Fruit fly (Drosophila melanogaster) whole organism, adult: ENCODE data around the gene CG14229.

Experiments
- CG11617 ChIP-seq: fragments of 200-800 bp; sonication (Bioruptor generic); optimal IDR thresholded peaks from 2 replicates; lab custom pipeline; 2017; ENCODE audit warnings: mild to moderate bottlenecking, missing biosample characterization, missing genetic modification reagents, missing genetic modification characterization
- CG12768 ChIP-seq: fragments of 200-800 bp; sonication (Bioruptor generic); optimal IDR thresholded peaks from 2 replicates; lab custom pipeline; 2017; ENCODE audit warnings: missing biosample characterization, missing genetic modification characterization, mild to moderate bottlenecking, moderate library complexity, missing genetic modification reagents
- CG14711 ChIP-seq: fragments of 200-800 bp; sonication (Bioruptor generic); optimal IDR thresholded peaks from 2 replicates; lab custom pipeline; 2018; ENCODE audit warnings: missing biosample characterization, mild to moderate bottlenecking, missing genetic modification characterization, moderate library complexity
- CG1620 ChIP-seq: fragments of 200-800 bp; sonication (Bioruptor generic); optimal IDR thresholded peaks from 2 replicates; lab custom pipeline; 2016; ENCODE audit warnings: missing biosample characterization, missing genetic modification characterization
- CG33017 ChIP-seq: fragments of 200-800 bp; sonication (Bioruptor generic); optimal IDR thresholded peaks from 2 replicates; lab custom pipeline; 2018; ENCODE audit warnings: missing biosample characterization, mild to moderate bottlenecking, missing genetic modification characterization, moderate library complexity
- CG5204 ChIP-seq: fragments of 200-800 bp; sonication (Bioruptor generic); optimal IDR thresholded peaks from 2 replicates; lab custom pipeline; 2016; ENCODE audit warnings: missing biosample characterization, missing genetic modification characterization
- CG7045 ChIP-seq: fragments of 200-800 bp; sonication (Bioruptor generic); optimal IDR thresholded peaks from 2 replicates; lab custom pipeline; 2017; ENCODE audit warnings: missing biosample characterization, mild to moderate bottlenecking, missing genetic modification characterization
- CG7101 ChIP-seq: fragments of 200-800 bp; sonication (Bioruptor generic); optimal IDR thresholded peaks from 2 replicates; lab custom pipeline; 2018; ENCODE audit warnings: missing biosample characterization, mild to moderate bottlenecking, missing genetic modification characterization, moderate library complexity
- Clk ChIP-seq: fragments of 200-800 bp; sonication (Bioruptor generic); optimal IDR thresholded peaks from 2 replicates; lab custom pipeline; 2017; ENCODE audit warnings: missing biosample characterization, missing genetic modification characterization
- Crg-1 ChIP-seq: fragments of 200-800 bp; sonication (Bioruptor generic); optimal IDR thresholded peaks from 2 replicates; lab custom pipeline; 2016; ENCODE audit warnings: missing biosample characterization, missing genetic modification characterization
- Hr96 ChIP-seq: fragments of 200-800 bp; sonication (Bioruptor generic); optimal IDR thresholded peaks from 2 replicates; lab custom pipeline; 2016; ENCODE audit warnings: missing biosample characterization, missing genetic modification characterization
- Mnt ChIP-seq: fragments of 200-800 bp; sonication (Bioruptor generic); optimal IDR thresholded peaks from 2 replicates; lab custom pipeline; 2016; ENCODE audit warnings: missing biosample characterization, mild to moderate bottlenecking, missing genetic modification characterization
- bab1 ChIP-seq: fragments of 200-800 bp; sonication (Bioruptor generic); optimal IDR thresholded peaks from 3 replicates; lab custom pipeline; 2019; ENCODE audit warnings: missing biosample characterization, mild to moderate bottlenecking, missing genetic modification characterization, moderate library complexity
- cic ChIP-seq: fragments of 200-800 bp; sonication (Bioruptor generic); optimal IDR thresholded peaks from 2 replicates; lab custom pipeline; 2017; ENCODE audit warnings: missing biosample characterization, mild to moderate bottlenecking, missing genetic modification characterization, moderate library complexity
- cnc ChIP-seq, 2 experiments: fragments of >200 bp; optimal IDR thresholded peaks; 2 replicates each; lab custom pipeline; 2017
- kay ChIP-seq: fragments of 200-800 bp; sonication (Bioruptor generic); peaks from one replicate; lab custom pipeline; 2016; ENCODE audit warnings: missing biosample characterization, missing genetic modification characterization, borderline replicate concordance
- ovo ChIP-seq: fragments of 200-800 bp; sonication (Bioruptor generic); optimal IDR thresholded peaks from 2 replicates; lab custom pipeline; 2016; ENCODE audit warnings: missing biosample characterization, missing genetic modification characterization
- pad ChIP-seq: fragments of 200-800 bp; sonication (Bioruptor generic); optimal IDR thresholded peaks from 3 replicates; lab custom pipeline; 2017; ENCODE audit warnings: missing biosample characterization, missing genetic modification characterization, mild to moderate bottlenecking, moderate library complexity, missing genetic modification reagents
- tj ChIP-seq: fragments of 200-800 bp; sonication (Bioruptor generic); optimal IDR thresholded peaks from 3 replicates; lab custom pipeline; 2017; ENCODE audit warnings: missing biosample characterization, mild to moderate bottlenecking, missing genetic modification characterization, moderate library complexity
- toe ChIP-seq: fragments of 200-800 bp; sonication (Bioruptor generic); optimal IDR thresholded peaks from 2 replicates; lab custom pipeline; 2016; ENCODE audit warnings: missing biosample characterization, missing genetic modification characterization

Gene CG14229

dm6 chrX:19667444-19668104, 27.5 kb downstream of the CG14229 start:
- TF ChIP-seq toe (no peak), cic (peak; percentile 11), CG14711 (tag; lab: Kevin White, UChicago) (no peak), CG7045 (GFP tag; lab: Kevin White, UChicago) (no peak), CG7101 (no peak)

dm6 chrX:19666991-19667409, 28.1 kb downstream of the CG14229 start, which contains the start of gene Zw:
Gene Zw, plus strand, starts transcription at chrX:19667252.
- no peak for TF ChIP-seq ovo (GFP tag; lab: Kevin White, UChicago)
- peak; percentile 79 for TF ChIP-seq Hr96 (GFP tag; lab: Kevin White, UChicago)
- TF ChIP-seq tj (GFP tag; lab: Kevin White, UChicago), result peak; percentile 71
- peak; percentile 46 for TF ChIP-seq CG5204 (GFP tag; lab: Kevin White, UChicago)
- TF ChIP-seq CG1620 (GFP tag; lab: Kevin White, UChicago), result peak; percentile 80
- TF ChIP-seq pad (GFP tag; lab: Kevin White, UChicago), result peak; percentile 51
- peak; percentile 35 for TF ChIP-seq toe
- no peak for TF ChIP-seq CG33017 (tag; lab: Kevin White, UChicago)
- TF ChIP-seq Crg-1, result no peak
- peak; percentile 63 for TF ChIP-seq CG7101
- peak; percentile 43 for TF ChIP-seq CG14711 (tag; lab: Kevin White, UChicago)
- TF ChIP-seq CG7045 (GFP tag; lab: Kevin White, UChicago), result peak; percentile 24
- TF ChIP-seq cnc (optimal IDR thresholded peaks at IDR 0.05; lab: Kevin White, UChicago), result no peak
- peak; percentile 8 for TF ChIP-seq Clk (GFP tag; lab: Kevin White, UChicago)
- TF ChIP-seq cic, result peak; percentile 84
- TF ChIP-seq kay, result peak; percentile 61
- TF ChIP-seq bab1 (GFP tag; lab: Kevin White, UChicago), result peak; percentile 68
- peak; percentile 25 for TF ChIP-seq CG11617 (GFP tag; lab: Kevin White, UChicago)
- TF ChIP-seq CG12768 (GFP tag; lab: Kevin White, UChicago), result peak; percentile 45
- TF ChIP-seq Mnt (GFP tag; lab: Kevin White, UChicago), result peak; percentile 69

- TF ChIP-seq ovo (GFP tag; lab: Kevin White, UChicago) (no peak), bab1 (GFP tag; lab: Kevin White, UChicago) (peak; percentile 72), CG11617 (GFP tag; lab: Kevin White, UChicago) (peak; percentile 24), CG12768 (GFP tag; lab: Kevin White, UChicago) (peak; percentile 28), Hr96 (GFP tag; lab: Kevin White, UChicago) (peak; percentile 43), CG33017 (tag; lab: Kevin White, UChicago) (no peak), Mnt (GFP tag; lab: Kevin White, UChicago) (peak; percentile 72), CG14711 (tag; lab: Kevin White, UChicago) (no peak), cnc (optimal IDR thresholded peaks at IDR 0.05; lab: Kevin White, UChicago) (no peak), Crg-1 (no peak), CG1620 (GFP tag; lab: Kevin White, UChicago) (peak; percentile 49), CG5204 (GFP tag; lab: Kevin White, UChicago) (no peak), cic (peak; percentile 99), toe (peak; percentile 2), kay (no peak), CG7045 (GFP tag; lab: Kevin White, UChicago) (no peak), Clk (GFP tag; lab: Kevin White, UChicago) (no peak), tj (GFP tag; lab: Kevin White, UChicago) (peak; percentile 48), CG7101 (peak; percentile 31), pad (GFP tag; lab: Kevin White, UChicago) (no peak)
Measured at dm6 chrX:19665684-19666141, 29.3 kb downstream of the CG14229 start.

dm6 chrX:19663859-19664728, 31.0 kb downstream of the CG14229 start, which contains the start of the genes CG14223 and Ssu72:
Gene CG14223, minus strand, starts transcription at chrX:19663971.
Gene Ssu72, plus strand, starts transcription at chrX:19664561.
- peak; percentile 47 for TF ChIP-seq Mnt (GFP tag; lab: Kevin White, UChicago)
- no peak for TF ChIP-seq bab1 (GFP tag; lab: Kevin White, UChicago)
- TF ChIP-seq CG11617 (GFP tag; lab: Kevin White, UChicago), result no peak
- no peak for TF ChIP-seq CG33017 (tag; lab: Kevin White, UChicago)
- peak; percentile 22 for TF ChIP-seq CG7101
- no peak for TF ChIP-seq pad (GFP tag; lab: Kevin White, UChicago)
- TF ChIP-seq cnc (optimal IDR thresholded peaks at IDR 0.05; lab: Kevin White, UChicago), result no peak
- TF ChIP-seq Crg-1, result peak; percentile 4
- peak; percentile 23 for TF ChIP-seq Hr96 (GFP tag; lab: Kevin White, UChicago)
- peak; percentile 69 for TF ChIP-seq CG1620 (GFP tag; lab: Kevin White, UChicago)
- TF ChIP-seq CG12768 (GFP tag; lab: Kevin White, UChicago), result no peak
- no peak for TF ChIP-seq kay
- peak; percentile 42 for TF ChIP-seq CG5204 (GFP tag; lab: Kevin White, UChicago)

dm6 chrX:19663196-19663858, 31.7 kb downstream of the CG14229 start:
- no peak for TF ChIP-seq CG12768 (GFP tag; lab: Kevin White, UChicago)
- peak; percentile 19 for TF ChIP-seq ovo (GFP tag; lab: Kevin White, UChicago)
- TF ChIP-seq cic, result no peak
- no peak for TF ChIP-seq Hr96 (GFP tag; lab: Kevin White, UChicago)
- TF ChIP-seq CG11617 (GFP tag; lab: Kevin White, UChicago), result peak; percentile 60
- no peak for TF ChIP-seq Clk (GFP tag; lab: Kevin White, UChicago)
- no peak for TF ChIP-seq Crg-1
- TF ChIP-seq Mnt (GFP tag; lab: Kevin White, UChicago), result no peak
- TF ChIP-seq CG7045 (GFP tag; lab: Kevin White, UChicago), result peak; percentile 17
- no peak for TF ChIP-seq CG14711 (tag; lab: Kevin White, UChicago)
- TF ChIP-seq CG7101, result peak; percentile 47
- TF ChIP-seq kay, result no peak
- TF ChIP-seq toe, result no peak
- TF ChIP-seq pad (GFP tag; lab: Kevin White, UChicago), result peak; percentile 8
- no peak for TF ChIP-seq CG1620 (GFP tag; lab: Kevin White, UChicago)
- TF ChIP-seq CG33017 (tag; lab: Kevin White, UChicago), result no peak
- no peak for TF ChIP-seq cnc (optimal IDR thresholded peaks at IDR 0.05; lab: Kevin White, UChicago)
- TF ChIP-seq bab1 (GFP tag; lab: Kevin White, UChicago), result no peak
- peak; percentile 17 for TF ChIP-seq tj (GFP tag; lab: Kevin White, UChicago)
- TF ChIP-seq CG5204 (GFP tag; lab: Kevin White, UChicago), result peak; percentile 50
